Worm (Caenorhabditis elegans) whole organism, L1 larva: Measurements from ENCODE around the gene nstp-2.
A peak's percentile ranks its signal among the peaks of the same experiment; 100 is the strongest.

Experiments
- aha-1 ChIP-seq: fragments of 150-350 bp; optimal IDR thresholded peaks from 2 replicates; lab custom pipeline; 2014; ENCODE audit warnings: missing biosample characterization, missing genetic modification characterization
- aly-2 ChIP-seq: fragments of 150-350 bp; optimal IDR thresholded peaks from 2 replicates; lab custom pipeline; 2014; ENCODE audit warnings: missing biosample characterization, missing genetic modification characterization
- dsc-1 ChIP-seq: sonication (generic microtip); optimal IDR thresholded peaks from 2 replicates; lab custom pipeline; 2016; ENCODE audit warnings: mild to moderate bottlenecking, missing genetic modification characterization, missing compliant biosample characterization
- elt-2 ChIP-seq: sonication (generic microtip); optimal IDR thresholded peaks from 2 replicates; lab custom pipeline; 2016; ENCODE audit warnings: missing genetic modification characterization, mild to moderate bottlenecking, inconsistent platforms, missing compliant biosample characterization, missing genetic modification reagents
- lin-35 ChIP-seq, 2 experiments: fragments of 150-350 bp; optimal IDR thresholded peaks; 2 replicates each; lab custom pipeline; 2014; ENCODE audit warnings: missing biosample characterization in 2 of 2, missing genetic modification characterization in 2 of 2, missing genetic modification reagents in 2 of 2
- nhr-11 ChIP-seq: fragments of 150-350 bp; optimal IDR thresholded peaks from 2 replicates; lab custom pipeline; 2014; ENCODE audit warnings: missing biosample characterization, missing genetic modification characterization
- nhr-12 ChIP-seq: sonication (generic microtip); optimal IDR thresholded peaks from 2 replicates; lab custom pipeline; 2017; ENCODE audit warnings: missing biosample characterization, missing genetic modification characterization
- nhr-28 ChIP-seq: fragments of 150-350 bp; optimal IDR thresholded peaks from 2 replicates; lab custom pipeline; 2014; ENCODE audit warnings: missing biosample characterization, missing genetic modification characterization
- nhr-71 ChIP-seq: sonication (generic microtip); optimal IDR thresholded peaks from 2 replicates; lab custom pipeline; 2016; ENCODE audit warnings: mild to moderate bottlenecking, missing genetic modification characterization, moderate library complexity, missing compliant biosample characterization
- nhr-77 ChIP-seq: fragments of 150-350 bp; optimal IDR thresholded peaks from 2 replicates; lab custom pipeline; 2014; ENCODE audit warnings: missing biosample characterization, missing genetic modification characterization
- nhr-84 ChIP-seq: sonication (generic microtip); optimal IDR thresholded peaks from 2 replicates; lab custom pipeline; 2017; ENCODE audit warnings: missing biosample characterization, missing genetic modification characterization
- sup-37 ChIP-seq: fragments of 200-800 bp; sonication (Bioruptor generic); optimal IDR thresholded peaks from 2 replicates; lab custom pipeline; 2018; ENCODE audit warnings: mild to moderate bottlenecking, missing genetic modification characterization, missing compliant biosample characterization
- zag-1 ChIP-seq: fragments of 150-350 bp; optimal IDR thresholded peaks from 2 replicates; lab custom pipeline; 2014; ENCODE audit warnings: missing biosample characterization, missing genetic modification characterization

ce11 chrIV:6585397-6585921 is 20.5 kb downstream of the nstp-2 start, which contains the start of the genes F38A5.2 and dnj-11:
- TF ChIP-seq nhr-71 (tag; lab: Kevin White, UChicago) = peak; percentile 90
- peak; percentile 7 for TF ChIP-seq sup-37
- no peak for TF ChIP-seq zag-1 (tag; lab: Kevin White, UChicago)
- TF ChIP-seq nhr-11 = no peak
- peak; percentile 37 for TF ChIP-seq elt-2 (tag; lab: Kevin White, UChicago)
- peak; percentile 85 for TF ChIP-seq aly-2 (tag; lab: Kevin White, UChicago)
- TF ChIP-seq lin-35 (GFP tag; optimal IDR thresholded peaks at IDR 0.05; lab: Kevin White, UChicago) = peak; percentile 86 to 91
- TF ChIP-seq nhr-84 = peak; percentile 19
- no peak for TF ChIP-seq nhr-12
- peak; percentile 13 for TF ChIP-seq aha-1 (tag; lab: Kevin White, UChicago)
- peak; percentile 75 for TF ChIP-seq dsc-1
- TF ChIP-seq nhr-28 (tag; lab: Kevin White, UChicago) = no peak
- TF ChIP-seq nhr-77 (tag; lab: Kevin White, UChicago) = peak; percentile 77
